Worm (Caenorhabditis elegans) whole organism, late embryonic: ENCODE results near the gene F22E5.1.

Experiments
- ama-1 ChIP-seq: fragments of 150-350 bp; optimal IDR thresholded peaks from 2 replicates; lab custom pipeline; 2014
- fkh-10 ChIP-seq: fragments of 150-350 bp; optimal IDR thresholded peaks from 2 replicates; lab custom pipeline; 2014; ENCODE audit warnings: missing biosample characterization, missing genetic modification reagents, missing genetic modification characterization
- hlh-8 ChIP-seq: sonication (generic microtip); optimal IDR thresholded peaks from 2 replicates; lab custom pipeline; 2016; ENCODE audit warnings: missing genotype, missing genetic modification characterization, missing compliant biosample characterization
- npax-4 ChIP-seq: sonication (generic microtip); optimal IDR thresholded peaks from 2 replicates; lab custom pipeline; 2016; ENCODE audit warnings: missing genetic modification characterization, missing compliant biosample characterization
- pag-3 ChIP-seq: sonication (generic microtip); optimal IDR thresholded peaks from 2 replicates; lab custom pipeline; 2016; ENCODE audit warnings: missing compliant biosample characterization, missing genetic modification characterization, borderline replicate concordance
- pat-9 ChIP-seq: fragments of 200-800 bp; sonication (Bioruptor generic); optimal IDR thresholded peaks from 2 replicates; lab custom pipeline; 2018; ENCODE audit warnings: mild to moderate bottlenecking, missing genetic modification characterization, moderate library complexity, missing compliant biosample characterization
- pha-4 ChIP-seq: fragments of 150-350 bp; optimal IDR thresholded peaks from 2 replicates; lab custom pipeline; 2018; ENCODE audit warnings: missing biosample characterization, missing genetic modification reagents, missing genetic modification characterization
- rnt-1 ChIP-seq: sonication (generic microtip); optimal IDR thresholded peaks from 2 replicates; lab custom pipeline; 2016; ENCODE audit warnings: missing genetic modification characterization, missing compliant biosample characterization
- sdc-2 ChIP-seq: sonication (generic microtip); optimal IDR thresholded peaks from 2 replicates; lab custom pipeline; 2016; ENCODE audit warnings: missing genotype, missing genetic modification characterization, missing compliant biosample characterization
- tbx-7 ChIP-seq: sonication (generic microtip); optimal IDR thresholded peaks from 2 replicates; lab custom pipeline; 2016; ENCODE audit warnings: missing genotype, missing genetic modification characterization, missing compliant biosample characterization

DNA sequence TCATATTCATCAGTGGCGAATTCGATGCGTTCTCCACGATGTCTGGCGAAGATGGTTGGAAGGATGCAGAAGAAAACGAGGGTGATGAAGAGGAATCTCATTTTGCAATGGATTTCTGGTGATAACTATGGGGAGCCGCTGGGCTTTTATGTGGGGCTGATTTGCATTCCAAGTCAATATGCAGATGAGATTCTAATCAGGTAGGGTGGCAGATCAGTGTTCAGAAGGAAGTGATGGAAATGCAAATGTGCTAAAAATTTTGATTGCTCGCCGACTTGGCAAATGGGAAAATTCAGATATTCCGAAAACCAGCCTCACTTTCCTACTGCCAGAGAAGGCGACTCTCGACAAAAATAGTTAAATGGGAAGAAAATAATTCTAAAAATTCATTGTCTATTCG is 16.5 kb downstream of the F22E5.1 start, which contains the start of gene nspf-3:
- TF ChIP-seq pag-3 (tag; lab: Kevin White, UChicago) = no peak
- no peak for TF ChIP-seq sdc-2 (tag; lab: Kevin White, UChicago)
- TF ChIP-seq pat-9 (tag; lab: Kevin White, UChicago) = no peak
- no peak for TF ChIP-seq fkh-10 (GFP tag; lab: Kevin White, UChicago)
- TF ChIP-seq ama-1 (lab: Kevin White, UChicago) = no peak
- TF ChIP-seq npax-4 (tag; lab: Kevin White, UChicago) = no peak
- no peak for TF ChIP-seq pha-4 (tag; lab: Kevin White, UChicago)
- TF ChIP-seq hlh-8 (tag; lab: Kevin White, UChicago) = no peak
- no peak for TF ChIP-seq rnt-1 (tag; lab: Kevin White, UChicago)
- no peak for TF ChIP-seq tbx-7 (tag; lab: Kevin White, UChicago)
